Worm (Caenorhabditis elegans) whole organism, young adult: ENCODE results near the gene wdr-54.

ENCODE experiments used
- B0019.2 ChIP-seq: fragments of 200-800 bp; sonication (Bioruptor generic); conservative IDR thresholded peaks from 2 replicates; pipeline ENCODE4 v1.3.6; 2022; ENCODE audit warnings: missing genetic modification reagents, missing genetic modification characterization, missing compliant biosample characterization
- atf-7 ChIP-seq: sonication (generic microtip); optimal IDR thresholded peaks from 2 replicates; lab custom pipeline; 2017; ENCODE audit warnings: mild to moderate bottlenecking, missing genetic modification characterization, missing compliant biosample characterization
- ceh-58 ChIP-seq: fragments of 200-800 bp; sonication (Bioruptor generic); IDR thresholded peaks from 2 replicates; pipeline ENCODE4 v1.3.6; 2022; ENCODE audit warnings: missing genetic modification characterization, missing compliant biosample characterization
- efl-1 ChIP-seq: fragments of 150-350 bp; optimal IDR thresholded peaks from 2 replicates; lab custom pipeline; 2014; ENCODE audit warnings: missing biosample characterization, missing genetic modification reagents, missing genetic modification characterization
- let-526 ChIP-seq: fragments of 200-800 bp; sonication (Bioruptor generic); IDR thresholded peaks from 2 replicates; pipeline ENCODE4 v1.3.6; 2022; ENCODE audit warnings: missing genetic modification reagents, missing genetic modification characterization, missing compliant biosample characterization
- lin-35 ChIP-seq, 3 experiments: fragments of 150-350 bp in 2 of 3; sonication (generic microtip) in 1 of 3; optimal IDR thresholded peaks; 2 replicates each; lab custom pipeline; 2014 to 2018; ENCODE audit warnings: missing biosample characterization in 3 of 3, missing genetic modification characterization in 3 of 3, missing genetic modification reagents in 3 of 3
- pbrm-1 ChIP-seq: fragments of 200-800 bp; sonication (Bioruptor generic); IDR thresholded peaks from 2 replicates; pipeline ENCODE4 v1.3.6; 2022; ENCODE audit warnings: missing genetic modification reagents, missing genetic modification characterization, missing compliant biosample characterization
- pha-4 ChIP-seq: fragments of 150-350 bp; sonication (generic microtip); optimal IDR thresholded peaks from 2 replicates; lab custom pipeline; 2014; ENCODE audit warnings: missing biosample characterization, missing genetic modification reagents, missing genetic modification characterization
- rec-8 ChIP-seq, 2 experiments: sonication (generic microtip); optimal IDR thresholded peaks; 2 replicates each; lab custom pipeline; 2016; ENCODE audit warnings: mild to moderate bottlenecking in 2 of 2, missing genetic modification characterization in 2 of 2, missing genetic modification reagents in 2 of 2, missing genotype in 2 of 2, missing biosample characterization in 1 of 2, missing compliant biosample characterization in 1 of 2, moderate library complexity in 1 of 2
- snpc-3.4 ChIP-seq: sonication (generic microtip); optimal IDR thresholded peaks from 2 replicates; lab custom pipeline; 2017; ENCODE audit warnings: missing genetic modification characterization, mild to moderate bottlenecking, missing compliant biosample characterization, antibody characterized with exemption, moderate library complexity, missing genotype, missing genetic modification reagents
- snpc-4 ChIP-seq, 5 experiments: fragments of 150-350 bp in 1 of 5; sonication (generic microtip) in 4 of 5; optimal IDR thresholded peaks; 2 replicates each; lab custom pipeline; 2014 to 2018; ENCODE audit warnings: missing genetic modification characterization in 5 of 5, missing biosample characterization in 3 of 5, antibody characterized with exemption in 2 of 5, mild to moderate bottlenecking in 2 of 5, missing compliant biosample characterization in 2 of 5, missing genotype in 2 of 5, moderate library complexity in 2 of 5, missing genetic modification reagents in 1 of 5
- somi-1 ChIP-seq: fragments of 200-800 bp; sonication (Bioruptor generic); optimal IDR thresholded peaks from 2 replicates; lab custom pipeline; 2018; ENCODE audit warnings: mild to moderate bottlenecking, missing genetic modification characterization, missing compliant biosample characterization
- sptf-2 ChIP-seq: fragments of 200-800 bp; sonication (Bioruptor generic); optimal IDR thresholded peaks from 2 replicates; lab custom pipeline; 2018; ENCODE audit warnings: mild to moderate bottlenecking, missing genetic modification characterization, missing compliant biosample characterization

DNA sequence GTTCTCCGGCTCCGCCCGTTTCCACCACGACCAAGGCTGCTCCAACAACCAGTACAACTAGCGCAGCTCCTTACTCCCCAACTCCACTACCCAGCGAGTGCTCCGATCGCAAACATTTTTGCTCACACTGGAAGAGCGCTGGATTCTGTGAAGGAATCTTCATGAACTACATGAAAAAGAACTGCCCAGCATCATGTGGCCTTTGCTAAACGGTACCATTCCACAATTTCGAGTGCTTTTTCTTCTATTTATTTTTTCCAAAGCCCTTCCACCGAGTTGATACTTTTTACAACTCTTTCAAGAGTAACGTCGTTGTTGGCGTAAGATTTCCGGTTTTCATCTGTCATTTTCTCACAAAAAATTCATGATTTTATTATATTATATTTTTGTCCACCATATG, 48.7 kb upstream of the wdr-54 start:
- TF ChIP-seq let-526 (GFP tag; lab: Robert Waterston, UW) (no peak), efl-1 (GFP tag; lab: Kevin White, UChicago) (no peak), somi-1 (no peak), rec-8 (tag; optimal IDR thresholded peaks at IDR 0.05; lab: Kevin White, UChicago) (no peak), pbrm-1 (GFP tag; lab: Robert Waterston, UW) (no peak), snpc-3.4 (tag; lab: Kevin White, UChicago) (no peak), ceh-58 (no peak), snpc-4 (GFP tag; optimal IDR thresholded peaks at IDR 0.05; lab: Kevin White, UChicago) (no peak), snpc-4 (tag; optimal IDR thresholded peaks at IDR 0.05; lab: Kevin White, UChicago) (no peak), sptf-2 (GFP tag; lab: Kevin White, UChicago) (no peak), B0019.2 (GFP tag; lab: Robert Waterston, UW) (no peak), atf-7 (tag; lab: Kevin White, UChicago) (no peak), lin-35 (GFP tag; optimal IDR thresholded peaks at IDR 0.05; lab: Kevin White, UChicago) (no peak), pha-4 (tag; lab: Kevin White, UChicago) (no peak)
